Fruit fly (Drosophila melanogaster): ENCODE data around the gene CG13609.

Gene CG13609

DNA sequence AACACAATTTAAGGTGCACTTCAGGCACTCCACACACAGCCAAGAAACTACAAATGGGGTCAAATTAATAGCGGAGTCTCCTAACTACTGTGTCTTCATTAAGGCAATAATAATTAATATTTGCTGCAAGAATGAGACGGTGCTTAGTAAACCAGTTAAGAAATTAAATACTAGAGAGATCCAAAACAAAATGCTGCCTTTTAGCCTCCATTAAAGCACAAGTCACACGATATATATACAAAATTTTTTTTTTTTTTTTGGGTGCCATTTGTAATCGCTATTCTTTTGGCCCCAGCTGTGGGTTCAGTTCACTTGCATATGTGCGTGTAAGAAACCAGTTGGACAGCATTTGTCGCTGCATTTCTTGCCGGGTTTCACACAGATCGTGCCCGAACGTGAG lies 23.4 kb upstream of the CG13609 start (continued):
- peak; percentile 90 for TF ChIP-seq CG32006 (GFP tag; optimal IDR thresholded peaks at IDR 0.05)
- no peak for TF ChIP-seq fkh (GFP tag; optimal IDR thresholded peaks at IDR 0.05)
- peak; percentile 73 for TF ChIP-seq Ets21C (GFP tag; optimal IDR thresholded peaks at IDR 0.05)
- TF ChIP-seq Smox (GFP tag; optimal IDR thresholded peaks at IDR 0.05), result peak; percentile 81
- peak; percentile 84 for TF ChIP-seq eg (GFP tag; IDR thresholded peaks at IDR 0.05)
- peak; percentile 78 for TF ChIP-seq Eip93F (GFP tag; optimal IDR thresholded peaks at IDR 0.05)
- TF ChIP-seq Met (GFP tag; optimal IDR thresholded peaks at IDR 0.05), result peak; percentile 90
- peak; percentile 80 for TF ChIP-seq CG6163 (GFP tag; IDR thresholded peaks at IDR 0.05)
- peak; percentile 89 for TF ChIP-seq CG3919 (GFP tag; optimal IDR thresholded peaks at IDR 0.05)
- peak; percentile 89 for TF ChIP-seq Sox14 (GFP tag; optimal IDR thresholded peaks at IDR 0.05)
- TF ChIP-seq achi (GFP tag; optimal IDR thresholded peaks at IDR 0.05), result peak; percentile 86
- peak; percentile 31 for TF ChIP-seq Blimp-1 (GFP tag; optimal IDR thresholded peaks at IDR 0.05)
- TF ChIP-seq CG11902 (GFP tag; optimal IDR thresholded peaks at IDR 0.05), result peak; percentile 69
- peak; percentile 76 for TF ChIP-seq CG4318 (GFP tag; optimal IDR thresholded peaks at IDR 0.05)
- TF ChIP-seq CG10669 (GFP tag; optimal IDR thresholded peaks at IDR 0.05), result peak; percentile 72
- TF ChIP-seq Eip78C (GFP tag), result peak; percentile 98
- TF ChIP-seq CG8119 (GFP tag; IDR thresholded peaks at IDR 0.05), result peak; percentile 94
- peak; percentile 80 for TF ChIP-seq Gug (GFP tag; IDR thresholded peaks at IDR 0.05)
- peak; percentile 92 for TF ChIP-seq Hr4 (GFP tag; optimal IDR thresholded peaks at IDR 0.05)
- peak; percentile 78 for TF ChIP-seq CG16779 (tag; optimal IDR thresholded peaks at IDR 0.05)
- TF ChIP-seq Hr39 (GFP tag; optimal IDR thresholded peaks at IDR 0.05), result peak; percentile 83

DNA sequence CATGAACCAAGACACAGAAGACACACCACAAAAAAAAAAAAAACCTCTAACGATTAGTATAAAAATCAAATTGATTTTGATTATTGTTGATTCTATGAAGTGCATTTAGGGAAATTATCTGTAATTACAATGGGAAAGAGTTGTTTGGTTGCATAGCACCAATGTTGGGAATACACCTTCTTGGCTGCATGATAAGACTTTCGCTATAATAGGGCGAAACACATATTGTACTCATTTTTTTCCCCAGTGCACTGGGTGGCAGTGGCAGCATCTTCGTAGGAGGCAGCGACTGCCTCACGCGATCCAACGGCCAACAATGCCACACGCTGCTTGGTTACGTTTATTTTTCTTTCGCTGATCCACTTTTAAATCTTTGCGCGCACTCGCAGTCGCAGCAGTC lies 22.8 kb upstream of the CG13609 start:
- TF ChIP-seq CG1621 (tag; optimal IDR thresholded peaks at IDR 0.05) (no peak), acj6 (GFP tag; optimal IDR thresholded peaks at IDR 0.05) (peak; percentile 11), Hr38 (GFP tag; optimal IDR thresholded peaks at IDR 0.05) (no peak), CG6276 (GFP tag; optimal IDR thresholded peaks at IDR 0.05) (peak; percentile 49), CG11294 (GFP tag; IDR thresholded peaks at IDR 0.05) (0 out of 2 replicates have a peak, but pooled peaks have one; percentile 30), pdm3 (GFP tag; optimal IDR thresholded peaks at IDR 0.05) (peak; percentile 40), cyc (GFP tag; optimal IDR thresholded peaks at IDR 0.05) (peak; percentile 16), CG8319 (GFP tag; optimal IDR thresholded peaks at IDR 0.05) (no peak), Eip93F (GFP tag; optimal IDR thresholded peaks at IDR 0.05) (no peak), dsx (GFP tag; optimal IDR thresholded peaks at IDR 0.05; ENCODE audit: poor library complexity, severe bottlenecking) (no peak), CG11762 (GFP tag; optimal IDR thresholded peaks at IDR 0.05; ENCODE audit: insufficient read depth) (no peak), CG6792 (GFP tag; optimal IDR thresholded peaks at IDR 0.05) (no peak), fd85E (GFP tag; optimal IDR thresholded peaks at IDR 0.05) (no peak), eg (GFP tag; IDR thresholded peaks at IDR 0.05) (peak; percentile 22; the same call in 1 of the 3 replicates), lz (GFP tag; optimal IDR thresholded peaks at IDR 0.05) (peak; percentile 5), CG4318 (GFP tag; optimal IDR thresholded peaks at IDR 0.05) (peak; percentile 84), spab (GFP tag; optimal IDR thresholded peaks at IDR 0.05) (no peak), net (GFP tag; optimal IDR thresholded peaks at IDR 0.05) (peak; percentile 10), CG7368 (GFP tag; optimal IDR thresholded peaks at IDR 0.05) (no peak), Hr4 (GFP tag; optimal IDR thresholded peaks at IDR 0.05) (peak; percentile 82), svp (GFP tag) (no peak), CG10631 (GFP tag; optimal IDR thresholded peaks at IDR 0.05) (peak; percentile 26), Hr39 (GFP tag; optimal IDR thresholded peaks at IDR 0.05) (peak; percentile 19), CG15336 (GFP tag; IDR thresholded peaks at IDR 0.05) (peak; percentile 68), CG10669 (GFP tag; optimal IDR thresholded peaks at IDR 0.05) (no peak), Blimp-1 (GFP tag; optimal IDR thresholded peaks at IDR 0.05) (no peak), CG3032 (tag; optimal IDR thresholded peaks at IDR 0.05) (peak; percentile 8), CG6808 (GFP tag; optimal IDR thresholded peaks at IDR 0.05) (no peak), esn (GFP tag; optimal IDR thresholded peaks at IDR 0.05) (no peak), CG11902 (GFP tag; optimal IDR thresholded peaks at IDR 0.05) (no peak), CG8632 (GFP tag; optimal IDR thresholded peaks at IDR 0.05) (no peak), CG6163 (GFP tag; IDR thresholded peaks at IDR 0.05) (no peak), Lpt (GFP tag; optimal IDR thresholded peaks at IDR 0.05) (peak; percentile 28), CG34406 (GFP tag; optimal IDR thresholded peaks at IDR 0.05) (peak; percentile 12), CG16779 (tag; optimal IDR thresholded peaks at IDR 0.05) (no peak), topi (GFP tag; optimal IDR thresholded peaks at IDR 0.05) (no peak), dac (GFP tag; optimal IDR thresholded peaks at IDR 0.05) (peak; percentile 66), CG6854 (GFP tag; optimal IDR thresholded peaks at IDR 0.05) (no peak), OdsH (GFP tag; optimal IDR thresholded peaks at IDR 0.05) (peak; percentile 45)

Data from whole organism, prepupa.